Fruit fly (Drosophila melanogaster): ENCODE data around the gene CG4496.

CG4496 gene

DNA sequence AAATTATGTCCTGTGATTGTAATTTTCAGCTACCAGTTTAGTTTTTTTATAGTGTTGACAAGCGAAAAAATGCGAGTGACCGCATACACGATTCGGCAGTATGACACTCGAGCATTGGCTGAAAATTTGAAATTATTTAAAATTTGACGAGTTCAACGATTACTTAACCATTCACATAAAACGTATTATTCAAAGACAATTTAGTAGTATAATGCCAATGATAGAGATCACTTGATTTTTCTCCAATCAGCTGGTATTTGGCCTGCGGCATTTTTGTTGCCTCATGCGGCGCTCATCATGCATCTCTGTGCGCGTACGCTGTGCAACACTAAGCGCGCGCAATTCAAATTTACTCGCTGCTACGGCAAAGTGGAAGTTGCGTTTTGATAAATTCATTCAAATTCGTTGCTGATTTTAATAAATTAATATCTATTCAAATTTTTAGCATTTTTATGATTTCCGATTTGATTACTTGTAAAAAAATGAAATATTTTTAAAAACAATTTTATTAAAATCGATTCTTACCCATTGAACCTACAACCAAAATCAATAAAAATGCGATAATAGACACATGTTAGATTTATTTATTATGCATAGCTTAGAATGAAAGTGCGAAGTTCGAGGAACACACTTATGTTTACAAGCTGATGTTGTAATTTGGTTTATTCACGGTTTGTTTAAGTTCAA is 4.7 kb upstream of the CG4496 start, which contains the start of gene CG4497 (continued):
- TF ChIP-seq CG2678 (tag; optimal IDR thresholded peaks at IDR 0.05) (peak; percentile 88), CG16815 (GFP tag; optimal IDR thresholded peaks at IDR 0.05) (peak; percentile 93), fu2 (GFP tag; optimal IDR thresholded peaks at IDR 0.05) (peak; percentile 97), Optix (GFP tag; IDR thresholded peaks at IDR 0.05) (peak; percentile 97), seq (GFP tag; IDR thresholded peaks at IDR 0.05) (peak; percentile 85), Lim3 (GFP tag; IDR thresholded peaks at IDR 0.05) (peak; percentile 78), her (GFP tag; optimal IDR thresholded peaks at IDR 0.05) (peak; percentile 89), sqz (GFP tag; optimal IDR thresholded peaks at IDR 0.05) (peak; percentile 63), ewg (GFP tag; optimal IDR thresholded peaks at IDR 0.05) (peak; percentile 89), scrt (GFP tag; optimal IDR thresholded peaks at IDR 0.05) (peak; percentile 54), CG6683 (GFP tag; optimal IDR thresholded peaks at IDR 0.05) (peak; percentile 59), twi (tag; optimal IDR thresholded peaks at IDR 0.05) (peak; percentile 83), Dbx (GFP tag; IDR thresholded peaks at IDR 0.05) (peak; percentile 98), CG5245 (GFP tag; optimal IDR thresholded peaks at IDR 0.05) (peak; percentile 82), jing (GFP tag; optimal IDR thresholded peaks at IDR 0.05) (peak; percentile 78), stc (GFP tag; IDR thresholded peaks at IDR 0.05) (peak; percentile 80), CG2202 (tag; optimal IDR thresholded peaks at IDR 0.05) (peak; percentile 64), CG3995 (GFP tag; optimal IDR thresholded peaks at IDR 0.05) (peak; percentile 64), Awh (GFP tag; IDR thresholded peaks at IDR 0.05) (peak; percentile 78; the same call in 1 of the 2 replicates), Trl (optimal IDR thresholded peaks at IDR 0.05) (no peak), Trl (GFP tag; optimal IDR thresholded peaks at IDR 0.05) (peak; percentile 95), croc (GFP tag; conservative IDR thresholded peaks at IDR 0.05) (peak; percentile 92), klu (GFP tag; IDR thresholded peaks at IDR 0.05) (peak; percentile 96), CG11696 (GFP tag; IDR thresholded peaks at IDR 0.05) (peak; percentile 51; the same call in 1 of the 2 replicates), CG15601 (tag; optimal IDR thresholded peaks at IDR 0.05) (peak; percentile 86), Side (GFP tag; optimal IDR thresholded peaks at IDR 0.05) (peak; percentile 93), Xrp1 (GFP tag; IDR thresholded peaks at IDR 0.05) (peak; percentile 96), shn (GFP tag; optimal IDR thresholded peaks at IDR 0.05) (peak; percentile 98), YL-1 (GFP tag; optimal IDR thresholded peaks at IDR 0.05) (peak; percentile 70), eve (GFP tag; optimal IDR thresholded peaks at IDR 0.05) (peak in 1 of 2 experiments; percentile 90), fd96Cb (tag; optimal IDR thresholded peaks at IDR 0.05) (peak; percentile 85), jigr1 (GFP tag; IDR thresholded peaks at IDR 0.05) (peak; percentile 91), slbo (GFP tag; IDR thresholded peaks at IDR 0.05) (peak; percentile 97), CG4707 (GFP tag; optimal IDR thresholded peaks at IDR 0.05) (peak; percentile 4), cas (GFP tag; IDR thresholded peaks at IDR 0.05) (peak; percentile 62; the same call in 1 of the 2 replicates), Pdp1 (GFP tag; optimal IDR thresholded peaks at IDR 0.05) (peak; percentile 87 to 95), gsb-n (tag; optimal IDR thresholded peaks at IDR 0.05) (peak; percentile 52), ham (GFP tag; IDR thresholded peaks at IDR 0.05) (peak; percentile 83; the same call in 1 of the 2 replicates), CG11085 (GFP tag; IDR thresholded peaks at IDR 0.05) (peak; percentile 66), gro (GFP tag; optimal IDR thresholded peaks at IDR 0.05) (peak; percentile 92), CG14667 (GFP tag; IDR thresholded peaks at IDR 0.05) (peak; percentile 84), CG2712 (tag; optimal IDR thresholded peaks at IDR 0.05) (peak; percentile 90), CG34376 (GFP tag; optimal IDR thresholded peaks at IDR 0.05) (peak; percentile 86), CG12744 (GFP tag; optimal IDR thresholded peaks at IDR 0.05) (peak; percentile 86), CG33213 (GFP tag; optimal IDR thresholded peaks at IDR 0.05) (peak; percentile 94), Dp (GFP tag; optimal IDR thresholded peaks at IDR 0.05) (peak; percentile 90), Abd-B (GFP tag; optimal IDR thresholded peaks at IDR 0.05) (peak; percentile 95), H15 (GFP tag; IDR thresholded peaks at IDR 0.05) (peak; percentile 94), ken (GFP tag; IDR thresholded peaks at IDR 0.05) (peak; percentile 97), CG10267 (tag; optimal IDR thresholded peaks at IDR 0.05) (peak; percentile 97)

Data from whole organism, embryonic.